Worm (Caenorhabditis elegans) whole organism, mixed stage, embryonic: Measurements from ENCODE around the gene T04F3.3.

Experiments
- M03D4.4 ChIP-seq: sonication (generic microtip); optimal IDR thresholded peaks from 2 replicates; lab custom pipeline; 2017; ENCODE audit warnings: mild to moderate bottlenecking, missing genetic modification characterization, missing compliant biosample characterization
- blmp-1 ChIP-seq: fragments of 150-350 bp; optimal IDR thresholded peaks from 2 replicates; lab custom pipeline; 2014; ENCODE audit warnings: missing biosample characterization, missing genetic modification characterization
- ceh-39 ChIP-seq: fragments of 150-350 bp; optimal IDR thresholded peaks from 2 replicates; lab custom pipeline; 2014; ENCODE audit warnings: missing biosample characterization, missing genetic modification characterization
- ceh-43 ChIP-seq: fragments of 200-800 bp; sonication (Bioruptor generic); optimal IDR thresholded peaks from 2 replicates; lab custom pipeline; 2018; ENCODE audit warnings: mild to moderate bottlenecking, missing genetic modification characterization, moderate library complexity, missing compliant biosample characterization
- ceh-83 ChIP-seq: fragments of 200-800 bp; sonication (Bioruptor generic); optimal IDR thresholded peaks from 2 replicates; lab custom pipeline; 2018; ENCODE audit warnings: mild to moderate bottlenecking, missing genetic modification characterization, missing compliant biosample characterization
- ces-1 ChIP-seq: fragments of 150-350 bp; optimal IDR thresholded peaks from 2 replicates; lab custom pipeline; 2014; ENCODE audit warnings: missing biosample characterization, missing genetic modification reagents, missing genetic modification characterization
- cnd-1 ChIP-seq: fragments of 200-800 bp; sonication (Bioruptor generic); optimal IDR thresholded peaks from 2 replicates; lab custom pipeline; 2018; ENCODE audit warnings: mild to moderate bottlenecking, missing genetic modification characterization, missing compliant biosample characterization
- drap-1 ChIP-seq: fragments of 200-800 bp; sonication (Bioruptor generic); optimal IDR thresholded peaks from 3 replicates; lab custom pipeline; 2018; ENCODE audit warnings: mild to moderate bottlenecking, missing genetic modification characterization, missing compliant biosample characterization
- elt-3 ChIP-seq: fragments of 150-350 bp; optimal IDR thresholded peaks from 2 replicates; lab custom pipeline; 2014; ENCODE audit warnings: missing biosample characterization, missing genetic modification characterization
- flh-1 ChIP-seq: fragments of 200-800 bp; sonication (Bioruptor generic); optimal IDR thresholded peaks from 2 replicates; lab custom pipeline; 2018; ENCODE audit warnings: mild to moderate bottlenecking, missing genetic modification characterization, moderate library complexity, missing compliant biosample characterization
- ham-2 ChIP-seq: fragments of 200-800 bp; sonication (Bioruptor generic); optimal IDR thresholded peaks from 2 replicates; lab custom pipeline; 2018; ENCODE audit warnings: mild to moderate bottlenecking, missing genetic modification characterization, missing compliant biosample characterization
- hlh-1 ChIP-seq: fragments of 150-350 bp; optimal IDR thresholded peaks from 2 replicates; lab custom pipeline; 2014; ENCODE audit warnings: missing biosample characterization, missing genetic modification reagents, missing genetic modification characterization
- lin-32 ChIP-seq: fragments of 200-800 bp; sonication (Bioruptor generic); optimal IDR thresholded peaks from 2 replicates; lab custom pipeline; 2018; ENCODE audit warnings: mild to moderate bottlenecking, missing genetic modification characterization, missing compliant biosample characterization
- lsy-2 ChIP-seq: fragments of 150-350 bp; optimal IDR thresholded peaks from 2 replicates; lab custom pipeline; 2014; ENCODE audit warnings: missing biosample characterization, missing genetic modification characterization
- mab-5 ChIP-seq: fragments of 150-350 bp; optimal IDR thresholded peaks from 2 replicates; lab custom pipeline; 2014; ENCODE audit warnings: missing biosample characterization, missing genetic modification characterization
- mep-1 ChIP-seq: fragments of 150-350 bp; optimal IDR thresholded peaks from 2 replicates; lab custom pipeline; 2017; ENCODE audit warnings: missing biosample characterization, missing genetic modification reagents, missing genetic modification characterization, inconsistent platforms
- nhr-12 ChIP-seq: fragments of 150-350 bp; optimal IDR thresholded peaks from 2 replicates; lab custom pipeline; 2014; ENCODE audit warnings: missing biosample characterization, missing genetic modification characterization
- nhr-2 ChIP-seq: fragments of 150-350 bp; optimal IDR thresholded peaks from 2 replicates; lab custom pipeline; 2014; ENCODE audit warnings: missing biosample characterization, missing genetic modification characterization
- nhr-237 ChIP-seq: fragments of 150-350 bp; optimal IDR thresholded peaks from 2 replicates; lab custom pipeline; 2014; ENCODE audit warnings: missing biosample characterization, missing genetic modification characterization
- nhr-28 ChIP-seq: fragments of 150-350 bp; optimal IDR thresholded peaks from 2 replicates; lab custom pipeline; 2014; ENCODE audit warnings: missing biosample characterization, missing genetic modification characterization
- nhr-76 ChIP-seq: sonication (generic microtip); optimal IDR thresholded peaks from 2 replicates; lab custom pipeline; 2017; ENCODE audit warnings: missing biosample characterization, missing genetic modification characterization
- pha-4 ChIP-seq: fragments of 150-350 bp; optimal IDR thresholded peaks from 2 replicates; lab custom pipeline; 2018; ENCODE audit warnings: missing biosample characterization, missing genetic modification reagents, missing genetic modification characterization
- snpc-4 ChIP-seq: fragments of 150-350 bp; optimal IDR thresholded peaks from 2 replicates; lab custom pipeline; 2014; ENCODE audit warnings: missing biosample characterization, missing genetic modification characterization
- sptf-1 ChIP-seq: sonication (generic microtip); optimal IDR thresholded peaks from 2 replicates; lab custom pipeline; 2017; ENCODE audit warnings: mild to moderate bottlenecking, missing genetic modification characterization, moderate library complexity, missing compliant biosample characterization
- tbx-8 ChIP-seq: fragments of 200-800 bp; sonication (Bioruptor generic); optimal IDR thresholded peaks from 2 replicates; lab custom pipeline; 2018; ENCODE audit warnings: mild to moderate bottlenecking, missing genetic modification characterization, moderate library complexity, missing compliant biosample characterization
- unc-39 ChIP-seq: fragments of 150-350 bp; optimal IDR thresholded peaks from 2 replicates; lab custom pipeline; 2014; ENCODE audit warnings: missing biosample characterization, missing genetic modification characterization
- unc-62 ChIP-seq: fragments of 150-350 bp; optimal IDR thresholded peaks from 2 replicates; lab custom pipeline; 2014; ENCODE audit warnings: missing biosample characterization, missing genetic modification reagents, missing genetic modification characterization
- zip-8 ChIP-seq: fragments of 150-350 bp; optimal IDR thresholded peaks from 2 replicates; lab custom pipeline; 2014; ENCODE audit warnings: missing biosample characterization, missing genetic modification characterization
- ztf-11 ChIP-seq: fragments of 150-350 bp; optimal IDR thresholded peaks from 2 replicates; lab custom pipeline; 2014; ENCODE audit warnings: missing biosample characterization, missing genetic modification characterization

Gene T04F3.3

DNA sequence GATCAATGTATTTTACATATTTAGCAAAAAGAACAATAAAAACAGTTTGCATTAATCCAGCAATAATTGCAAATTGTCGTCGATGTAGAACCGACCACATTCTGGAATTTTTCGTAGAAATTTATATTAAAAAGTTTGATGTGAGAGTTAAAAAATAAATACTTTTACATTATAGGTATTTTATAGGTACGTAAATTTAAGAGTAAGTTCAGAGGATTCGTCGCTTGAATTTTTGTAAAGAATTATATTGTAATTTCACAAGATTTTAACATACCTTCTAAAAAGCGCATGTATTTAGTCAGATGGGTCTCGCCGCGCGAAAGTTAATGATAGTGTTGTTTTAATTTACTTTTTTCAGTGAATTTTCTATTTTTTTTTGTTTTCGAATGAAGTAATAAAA is 28.7 kb upstream of the T04F3.3 start, which contains the start of gene rhr-2:
Gene rhr-2, minus strand, starts transcription at position 101 of the 400 bp plus-strand sequence.
- TF ChIP-seq tbx-8 (GFP tag; lab: Kevin White, UChicago) (no peak), drap-1 (GFP tag; lab: Kevin White, UChicago) (no peak), nhr-28 (tag; lab: Kevin White, UChicago) (no peak), nhr-237 (tag; lab: Kevin White, UChicago) (no peak), M03D4.4 (tag; lab: Kevin White, UChicago) (no peak), unc-39 (no peak), unc-62 (GFP tag; lab: Kevin White, UChicago) (no peak), hlh-1 (tag; lab: Kevin White, UChicago) (no peak), ztf-11 (tag; lab: Kevin White, UChicago) (no peak), zip-8 (tag; lab: Kevin White, UChicago) (no peak), ces-1 (no peak), lin-32 (no peak)

DNA sequence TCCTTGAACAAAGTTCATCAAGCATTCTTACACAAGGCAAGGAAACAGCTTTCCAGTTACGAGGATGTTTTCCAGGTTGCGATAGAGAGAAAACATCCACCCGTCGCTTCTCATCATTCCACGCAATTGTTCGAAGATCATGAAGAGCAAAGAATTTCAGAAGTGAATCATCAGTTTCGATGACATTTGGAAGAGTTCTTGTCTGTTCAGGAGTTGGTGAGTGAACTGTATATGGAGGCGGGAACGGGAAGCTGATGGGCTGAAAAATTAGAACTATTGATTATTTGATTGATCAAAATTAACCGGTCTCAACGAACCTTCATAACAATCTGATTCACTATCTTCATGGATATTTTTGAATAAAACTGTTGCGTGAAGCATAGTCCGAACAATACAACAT is 26.7 kb upstream of the T04F3.3 start:
- TF ChIP-seq hlh-1 (tag; lab: Kevin White, UChicago) (no peak), nhr-28 (tag; lab: Kevin White, UChicago) (no peak), flh-1 (GFP tag; lab: Kevin White, UChicago) (no peak), nhr-12 (tag; lab: Kevin White, UChicago) (no peak), drap-1 (GFP tag; lab: Kevin White, UChicago) (no peak), pha-4 (tag; lab: Kevin White, UChicago) (no peak), nhr-2 (tag; lab: Kevin White, UChicago) (no peak), elt-3 (tag; lab: Kevin White, UChicago) (no peak), ceh-43 (GFP tag; lab: Kevin White, UChicago) (no peak)

DNA sequence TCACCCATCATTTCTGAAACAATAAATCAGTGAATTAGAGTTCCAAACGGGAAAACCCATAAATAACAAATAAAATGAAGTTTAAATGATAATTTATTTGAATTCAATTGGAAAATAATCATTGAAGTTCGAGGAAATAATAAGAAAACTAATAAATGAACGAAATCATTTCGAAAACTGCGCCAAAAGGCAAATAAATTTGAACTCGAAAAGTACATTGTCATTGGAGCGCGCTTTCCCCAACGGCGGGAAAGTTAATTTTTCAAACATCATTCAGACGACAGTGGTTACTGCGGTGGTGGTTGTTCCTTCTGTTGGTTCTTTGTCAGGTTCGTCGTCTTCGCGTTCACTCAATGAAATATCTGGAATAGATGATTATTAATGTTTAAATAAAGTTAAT is 25.3 kb upstream of the T04F3.3 start, which contains the start of gene npp-22:
Gene npp-22, minus strand, starts transcription at position 13 of the 400 bp plus-strand sequence.
- TF ChIP-seq sptf-1 (no peak), mep-1 (tag; lab: Kevin White, UChicago) (peak; percentile 58), ceh-39 (no peak)

DNA sequence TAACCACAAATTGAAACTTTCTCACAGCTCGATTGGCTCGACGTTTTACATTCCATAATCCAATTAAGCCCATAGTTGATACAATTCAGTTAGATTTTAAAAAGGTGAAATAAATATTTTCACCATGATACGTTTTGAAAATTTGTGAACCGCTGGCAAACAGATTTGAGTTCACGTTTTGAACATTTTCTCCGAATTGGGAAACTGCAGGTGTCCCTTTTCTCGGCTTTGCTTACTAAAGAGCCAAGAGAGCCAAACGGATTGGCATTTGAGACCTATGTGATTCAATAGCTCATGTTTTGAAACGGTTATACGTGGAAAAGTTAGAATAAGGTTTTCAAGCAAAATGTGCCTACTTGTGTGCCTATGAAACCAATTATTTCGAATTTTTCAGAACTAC is 21.8 kb upstream of the T04F3.3 start, which contains the start of gene spe-42:
Gene spe-42, minus strand, starts transcription at position 101 of the 400 bp plus-strand sequence.
- no peak for TF ChIP-seq drap-1 (GFP tag; lab: Kevin White, UChicago)
- no peak for TF ChIP-seq ham-2 (GFP tag; lab: Kevin White, UChicago)
- no peak for TF ChIP-seq nhr-2 (tag; lab: Kevin White, UChicago)

- TF ChIP-seq lsy-2 (tag; lab: Kevin White, UChicago), result no peak
- no peak for TF ChIP-seq nhr-12 (tag; lab: Kevin White, UChicago)
- TF ChIP-seq ceh-83 (GFP tag; lab: Kevin White, UChicago), result no peak
- TF ChIP-seq nhr-237 (tag; lab: Kevin White, UChicago), result no peak
- TF ChIP-seq mab-5 (tag; lab: Kevin White, UChicago), result no peak
- no peak for TF ChIP-seq tbx-8 (GFP tag; lab: Kevin White, UChicago)
- TF ChIP-seq elt-3 (tag; lab: Kevin White, UChicago), result no peak
- no peak for TF ChIP-seq nhr-76 (tag; lab: Kevin White, UChicago)
- TF ChIP-seq blmp-1 (tag; lab: Kevin White, UChicago), result no peak
- TF ChIP-seq cnd-1 (tag; lab: Kevin White, UChicago), result no peak
- TF ChIP-seq ceh-39, result no peak
- TF ChIP-seq unc-39, result no peak
- TF ChIP-seq zip-8 (tag; lab: Kevin White, UChicago), result no peak
- no peak for TF ChIP-seq lin-32
- no peak for TF ChIP-seq pha-4 (tag; lab: Kevin White, UChicago)
- TF ChIP-seq nhr-28 (tag; lab: Kevin White, UChicago), result no peak
- TF ChIP-seq ceh-43 (GFP tag; lab: Kevin White, UChicago), result no peak
- TF ChIP-seq mep-1 (tag; lab: Kevin White, UChicago), result no peak
- TF ChIP-seq snpc-4, result no peak
- TF ChIP-seq, all 35 proteins: peak for 0
These were observed 21.4 kb upstream of the T04F3.3 start for ce11 chrV:11737333-11737732.

DNA sequence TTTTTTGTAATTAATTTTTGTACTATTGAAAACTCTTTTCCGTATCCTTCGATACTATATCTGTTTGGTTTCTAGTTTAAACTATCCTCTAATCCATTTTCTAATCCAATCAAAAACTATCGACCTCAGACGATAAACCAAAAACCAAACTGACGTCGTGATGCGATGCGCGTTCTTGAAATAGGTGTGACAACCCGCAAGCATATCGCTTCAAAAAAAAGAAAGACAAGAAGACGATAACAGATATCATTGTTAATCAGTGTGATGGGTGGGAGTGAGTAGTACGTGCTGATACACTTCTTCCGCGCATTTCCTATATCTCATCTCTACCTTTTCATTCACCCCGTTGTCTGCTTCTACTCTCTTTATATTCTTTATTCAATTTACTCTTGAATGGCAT is 18.9 kb upstream of the T04F3.3 start, which contains the start of gene T04F3.1:
Gene T04F3.1, plus strand, starts transcription at position 246 of the 400 bp plus-strand sequence.
- no peak for TF ChIP-seq M03D4.4 (tag; lab: Kevin White, UChicago)
- no peak for TF ChIP-seq ceh-39
